Comparison of ENCODE assay signal across 1 fruit fly cellular context in genomic region chr3L:16211936-16212287, dm6.
TF ChIP-seq lines count a peak whose summit lies in the region.

No protein-coding gene starts in this region.

TF ChIP-seq in whole organism, prepupa, 60 proteins besides CTCF, POLR2A, EP300 and RAD21 (continued from another document):
- no peak for TF ChIP-seq CG3919 (GFP tag; optimal IDR thresholded peaks at IDR 0.05; lab: Kevin White, UChicago)
- no peak for TF ChIP-seq cyc (GFP tag; optimal IDR thresholded peaks at IDR 0.05; lab: Kevin White, UChicago)
- TF ChIP-seq svp (GFP tag; lab: Kevin White, UChicago), result peak; percentile 35
- TF ChIP-seq CG8319 (GFP tag; optimal IDR thresholded peaks at IDR 0.05; lab: Kevin White, UChicago), result no peak
- TF ChIP-seq eg (GFP tag; IDR thresholded peaks at IDR 0.05; lab: Robert Waterston, UW), result no peak
- no peak for TF ChIP-seq CG16779 (tag; optimal IDR thresholded peaks at IDR 0.05; lab: Kevin White, UChicago)
- no peak for TF ChIP-seq Eip75B (GFP tag; optimal IDR thresholded peaks at IDR 0.05; lab: Kevin White, UChicago)
- no peak for TF ChIP-seq CG6808 (GFP tag; optimal IDR thresholded peaks at IDR 0.05; lab: Kevin White, UChicago)
- peak; percentile 14 for TF ChIP-seq Blimp-1 (GFP tag; optimal IDR thresholded peaks at IDR 0.05; lab: Kevin White, UChicago)
- no peak for TF ChIP-seq dsx (GFP tag; optimal IDR thresholded peaks at IDR 0.05; lab: Kevin White, UChicago; ENCODE audit: poor library complexity, severe bottlenecking)
- TF ChIP-seq CG7368 (GFP tag; optimal IDR thresholded peaks at IDR 0.05; lab: Kevin White, UChicago), result no peak
- TF ChIP-seq Hr39 (GFP tag; optimal IDR thresholded peaks at IDR 0.05; lab: Kevin White, UChicago), result no peak
- no peak for TF ChIP-seq CG6276 (GFP tag; optimal IDR thresholded peaks at IDR 0.05; lab: Kevin White, UChicago)
- TF ChIP-seq CG11294 (GFP tag; IDR thresholded peaks at IDR 0.05; lab: Robert Waterston, UW), result no peak
- TF ChIP-seq pdm3 (GFP tag; optimal IDR thresholded peaks at IDR 0.05; lab: Kevin White, UChicago), result no peak
- TF ChIP-seq Hr38 (GFP tag; optimal IDR thresholded peaks at IDR 0.05; lab: Kevin White, UChicago), result no peak
- TF ChIP-seq achi (GFP tag; optimal IDR thresholded peaks at IDR 0.05; lab: Kevin White, UChicago), result peak; percentile 42
- peak; percentile 44 for TF ChIP-seq CG34406 (GFP tag; optimal IDR thresholded peaks at IDR 0.05; lab: Kevin White, UChicago)
- TF ChIP-seq CG31627 (GFP tag; optimal IDR thresholded peaks at IDR 0.05; lab: Kevin White, UChicago), result no peak
- TF ChIP-seq fkh (GFP tag; optimal IDR thresholded peaks at IDR 0.05; lab: Kevin White, UChicago), result no peak
- TF ChIP-seq Ets96B (tag; optimal IDR thresholded peaks at IDR 0.05; lab: Kevin White, UChicago), result peak; percentile 38
- no peak for TF ChIP-seq lz (GFP tag; optimal IDR thresholded peaks at IDR 0.05; lab: Kevin White, UChicago)
- TF ChIP-seq Met (GFP tag; optimal IDR thresholded peaks at IDR 0.05; lab: Kevin White, UChicago), result no peak
- TF ChIP-seq vri (GFP tag; optimal IDR thresholded peaks at IDR 0.05; lab: Kevin White, UChicago), result no peak
- TF ChIP-seq CG32006 (GFP tag; optimal IDR thresholded peaks at IDR 0.05; lab: Kevin White, UChicago), result peak; percentile 47
- TF ChIP-seq acj6 (GFP tag; optimal IDR thresholded peaks at IDR 0.05; lab: Kevin White, UChicago), result peak; percentile 48
- no peak for TF ChIP-seq fd85E (GFP tag; optimal IDR thresholded peaks at IDR 0.05; lab: Kevin White, UChicago)
